Worm (Caenorhabditis elegans): ENCODE measurements around the gene pin-2.
A peak's percentile ranks its signal among the peaks of the same experiment; 100 is the strongest.

Gene pin-2

DNA sequence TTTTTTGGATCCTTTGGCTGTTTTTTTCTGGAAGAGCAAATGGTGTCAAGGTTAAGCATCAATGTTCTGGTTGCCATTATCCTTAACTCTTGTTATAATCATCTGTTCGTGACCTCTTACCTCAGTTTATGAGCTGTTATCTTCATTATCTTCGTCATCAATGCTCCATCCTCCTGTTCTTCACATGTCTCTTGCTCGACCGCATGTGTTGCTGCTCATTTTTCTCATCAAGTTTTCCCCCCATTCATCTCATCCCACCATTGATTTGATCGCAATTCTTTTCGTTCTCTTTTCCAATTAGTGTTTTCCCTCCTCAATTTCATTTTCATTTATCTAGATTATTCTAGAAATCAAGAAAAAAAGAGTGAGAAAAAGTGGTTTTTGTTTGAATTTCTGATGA, 23.9 kb downstream of the pin-2 start:
- TF ChIP-seq egl-5 (tag; optimal IDR thresholded peaks at IDR 0.05) (peak; percentile 71), lin-39 (tag; optimal IDR thresholded peaks at IDR 0.05) (peak; percentile 19), aly-2 (tag; optimal IDR thresholded peaks at IDR 0.05) (no peak)

DNA sequence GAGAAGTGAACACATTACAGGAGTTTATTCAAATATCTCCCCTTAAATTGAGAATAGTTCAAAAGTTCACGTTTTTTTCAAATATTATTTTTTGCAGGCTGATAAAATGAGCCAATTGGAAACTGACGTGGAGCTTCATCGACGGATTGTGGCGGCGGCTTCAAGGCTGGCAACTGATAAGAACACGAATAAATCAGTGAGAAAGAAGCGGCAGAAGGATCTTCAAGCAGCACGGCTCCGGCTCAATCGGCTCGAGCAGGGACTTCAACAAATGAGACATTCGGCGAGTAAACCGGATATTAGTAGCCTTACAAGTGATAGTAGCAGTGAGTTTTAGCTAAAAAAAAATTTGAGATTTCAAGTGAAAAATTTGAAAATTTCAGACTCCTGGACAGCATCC, 31.7 kb downstream of the pin-2 start, which contains the start of gene M02B1.4:
TSS of gene M02B1.4 (minus strand) at position 9 of the 400 bp plus-strand sequence.
- TF ChIP-seq nhr-237 (tag; optimal IDR thresholded peaks at IDR 0.05) (no peak), eor-1 (tag; optimal IDR thresholded peaks at IDR 0.05) (no peak), lsy-12 (tag; optimal IDR thresholded peaks at IDR 0.05) (no peak), nhr-67 (tag; optimal IDR thresholded peaks at IDR 0.05) (no peak)

DNA sequence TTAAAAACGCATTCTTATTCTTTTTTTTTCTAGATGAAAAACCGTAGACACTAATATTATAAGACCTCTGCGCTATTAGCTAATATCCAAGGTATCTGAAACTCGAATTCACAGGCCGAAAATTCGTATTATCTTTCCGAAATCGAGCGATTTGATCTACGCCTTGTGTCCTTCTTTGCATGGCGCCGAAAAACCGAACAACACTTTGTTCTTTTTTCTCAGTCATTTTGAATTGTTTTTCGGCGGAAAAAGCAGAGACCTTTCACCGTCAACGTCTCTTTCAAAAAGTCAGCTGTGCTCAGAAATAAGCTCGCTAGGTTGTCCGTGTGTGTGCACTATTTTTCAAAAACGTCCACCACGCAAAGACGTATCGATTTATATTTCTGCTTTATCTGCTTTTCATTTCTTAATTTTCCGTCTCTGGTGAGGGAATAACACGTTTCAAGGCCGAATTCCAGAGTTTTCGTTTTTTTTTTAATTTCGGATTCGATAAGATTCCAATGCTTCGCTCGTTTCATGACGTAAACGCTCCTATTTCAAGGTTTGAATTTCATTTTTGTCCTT, 37.3 kb downstream of the pin-2 start:
- TF ChIP-seq hmg-11 (tag; optimal IDR thresholded peaks at IDR 0.05) (peak; percentile 26), daf-12 (tag; optimal IDR thresholded peaks at IDR 0.05) (no peak)

ce11 chrIV:12831609-12832500, 38.2 kb downstream of the pin-2 start:
- TF ChIP-seq ceh-28 (tag; optimal IDR thresholded peaks at IDR 0.05) (no peak), unc-39 (tag; optimal IDR thresholded peaks at IDR 0.05) (no peak), hmg-11 (tag; optimal IDR thresholded peaks at IDR 0.05) (peak; percentile 0), egl-5 (tag; optimal IDR thresholded peaks at IDR 0.05) (no peak), lin-15B (tag; optimal IDR thresholded peaks at IDR 0.05) (no peak), pha-4 (tag; optimal IDR thresholded peaks at IDR 0.05) (peak; percentile 9), elt-1 (tag; optimal IDR thresholded peaks at IDR 0.05) (no peak), lin-39 (tag; optimal IDR thresholded peaks at IDR 0.05) (peak; percentile 32), tbx-2 (tag; optimal IDR thresholded peaks at IDR 0.05) (no peak)

DNA sequence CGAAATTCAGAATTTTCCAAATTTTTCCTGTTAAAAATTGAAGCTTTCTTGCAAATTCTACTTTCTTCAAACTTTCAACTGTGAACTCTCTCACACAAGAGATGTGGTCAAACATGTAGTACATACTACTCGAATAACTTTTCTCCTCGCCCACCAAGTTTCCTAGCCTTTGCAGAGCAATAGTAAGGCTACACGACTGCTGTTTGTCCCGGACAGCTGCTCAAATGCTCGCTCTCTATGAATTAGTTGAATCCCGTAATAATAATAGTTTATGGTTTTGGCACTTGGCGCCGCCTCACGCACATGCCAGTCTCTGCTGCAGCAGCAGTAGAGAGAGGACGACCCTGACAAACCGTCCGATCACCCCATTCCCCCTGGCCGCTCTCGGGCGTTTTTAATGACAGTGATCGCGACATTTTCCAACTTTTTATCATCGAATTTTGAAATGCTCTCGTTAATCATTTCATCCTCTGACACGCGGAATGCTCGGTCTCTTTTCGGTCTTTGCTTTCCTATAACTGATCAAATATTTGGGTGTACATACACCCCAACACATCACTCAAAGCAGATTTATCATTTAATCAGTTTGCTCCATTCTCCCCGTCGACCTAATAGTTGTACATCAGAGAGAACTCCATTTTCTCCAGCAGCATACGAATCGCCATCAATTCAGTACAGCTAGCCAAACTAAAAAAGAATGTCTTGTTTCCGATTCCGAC, 40.2 kb downstream of the pin-2 start:
- TF ChIP-seq elt-1 (tag; optimal IDR thresholded peaks at IDR 0.05) (no peak), elt-2 (tag; optimal IDR thresholded peaks at IDR 0.05) (peak; percentile 80), lsy-12 (tag; optimal IDR thresholded peaks at IDR 0.05) (no peak), hmg-11 (tag; optimal IDR thresholded peaks at IDR 0.05) (peak; percentile 30), nhr-76 (tag; optimal IDR thresholded peaks at IDR 0.05) (no peak), jun-1 (tag; optimal IDR thresholded peaks at IDR 0.05) (peak; percentile 25), sea-2 (GFP tag; optimal IDR thresholded peaks at IDR 0.05) (no peak), nhr-237 (tag; optimal IDR thresholded peaks at IDR 0.05) (no peak), pqm-1 (tag; optimal IDR thresholded peaks at IDR 0.05) (peak; percentile 47), fkh-10 (GFP tag; optimal IDR thresholded peaks at IDR 0.05) (no peak), mdl-1 (tag; optimal IDR thresholded peaks at IDR 0.05) (no peak), nhr-43 (tag; optimal IDR thresholded peaks at IDR 0.05; ENCODE audit: poor library complexity, severe bottlenecking) (no peak), unc-39 (tag; optimal IDR thresholded peaks at IDR 0.05) (no peak), daf-12 (tag; optimal IDR thresholded peaks at IDR 0.05) (no peak)

DNA sequence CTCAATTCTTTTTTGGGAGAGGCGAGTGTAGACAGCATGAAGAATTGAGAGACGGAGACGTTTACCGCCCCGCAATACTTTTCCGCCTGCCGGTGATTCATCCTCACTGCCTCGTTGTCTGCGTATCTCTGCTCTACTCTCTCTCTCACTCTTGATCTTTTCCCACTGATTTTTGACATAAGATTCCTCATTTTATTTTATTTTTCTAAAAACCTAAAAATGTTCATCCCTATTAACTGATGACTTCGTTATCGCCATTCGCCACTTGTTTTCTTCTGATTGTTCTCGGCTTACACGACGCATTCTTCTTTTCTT, 40.7 kb downstream of the pin-2 start:
- TF ChIP-seq nhr-12 (tag; optimal IDR thresholded peaks at IDR 0.05) (no peak), nfya-1 (tag; optimal IDR thresholded peaks at IDR 0.05; ENCODE audit: insufficient read depth) (peak; percentile 33), nhr-23 (tag; optimal IDR thresholded peaks at IDR 0.05) (peak; percentile 35), elt-1 (tag; optimal IDR thresholded peaks at IDR 0.05) (no peak), pha-4 (tag; optimal IDR thresholded peaks at IDR 0.05) (peak; percentile 39), zag-1 (tag; optimal IDR thresholded peaks at IDR 0.05) (no peak)

All from whole organism, L3 larva.